Fruit fly (Drosophila melanogaster) whole organism, prepupa: ENCODE data around the gene CG8206.

Experiments used
- CG16779 ChIP-seq: fragments of 200-800 bp; sonication (Bioruptor generic); optimal IDR thresholded peaks from 3 replicates; lab custom pipeline; 2017; ENCODE audit warnings: missing biosample characterization, mild to moderate bottlenecking, missing genetic modification characterization
- CG31627 ChIP-seq: fragments of 200-800 bp; sonication (Bioruptor generic); optimal IDR thresholded peaks from 3 replicates; lab custom pipeline; 2016; ENCODE audit warnings: missing biosample characterization, missing genetic modification characterization
- Eip75B ChIP-seq: fragments of 200-800 bp; sonication (Bioruptor generic); optimal IDR thresholded peaks from 3 replicates; lab custom pipeline; 2016; ENCODE audit warnings: missing biosample characterization, missing genetic modification characterization
- Hr38 ChIP-seq: sonication (Bioruptor generic); optimal IDR thresholded peaks from 2 replicates; lab custom pipeline; 2016; ENCODE audit warnings: missing biosample characterization, missing genetic modification characterization
- Lpt ChIP-seq: fragments of 200-800 bp; sonication (Bioruptor generic); optimal IDR thresholded peaks from 3 replicates; lab custom pipeline; 2016; ENCODE audit warnings: missing biosample characterization, missing genetic modification characterization
- OdsH ChIP-seq: fragments of 200-800 bp; sonication (Bioruptor generic); optimal IDR thresholded peaks from 3 replicates; lab custom pipeline; 2016; ENCODE audit warnings: missing biosample characterization, missing genetic modification characterization
- Sox102F ChIP-seq: fragments of 200-800 bp; sonication (Bioruptor generic); optimal IDR thresholded peaks from 2 replicates; lab custom pipeline; 2016; ENCODE audit warnings: missing biosample characterization, mild to moderate bottlenecking, missing genetic modification characterization
- Sox14 ChIP-seq: fragments of 200-800 bp; sonication (Bioruptor generic); optimal IDR thresholded peaks from 3 replicates; lab custom pipeline; 2016; ENCODE audit warnings: missing biosample characterization, missing genetic modification characterization
- dsx ChIP-seq: fragments of 200-800 bp; optimal IDR thresholded peaks from 3 replicates; lab custom pipeline; 2019; ENCODE audit warnings: missing biosample characterization, mild to moderate bottlenecking, missing genetic modification characterization, moderate library complexity; ENCODE audit not compliant: poor library complexity, severe bottlenecking
- pdm3 ChIP-seq: fragments of 200-800 bp; sonication (Bioruptor generic); optimal IDR thresholded peaks from 3 replicates; lab custom pipeline; 2016; ENCODE audit warnings: missing biosample characterization, missing genetic modification characterization
- salr ChIP-seq, 2 experiments: fragments of 200-800 bp; sonication (Bioruptor generic); optimal IDR thresholded peaks; 3 replicates each; lab custom pipeline; 2016 to 2018; ENCODE audit warnings: missing biosample characterization in 2 of 2, missing genetic modification characterization in 2 of 2, mild to moderate bottlenecking in 1 of 2

DNA sequence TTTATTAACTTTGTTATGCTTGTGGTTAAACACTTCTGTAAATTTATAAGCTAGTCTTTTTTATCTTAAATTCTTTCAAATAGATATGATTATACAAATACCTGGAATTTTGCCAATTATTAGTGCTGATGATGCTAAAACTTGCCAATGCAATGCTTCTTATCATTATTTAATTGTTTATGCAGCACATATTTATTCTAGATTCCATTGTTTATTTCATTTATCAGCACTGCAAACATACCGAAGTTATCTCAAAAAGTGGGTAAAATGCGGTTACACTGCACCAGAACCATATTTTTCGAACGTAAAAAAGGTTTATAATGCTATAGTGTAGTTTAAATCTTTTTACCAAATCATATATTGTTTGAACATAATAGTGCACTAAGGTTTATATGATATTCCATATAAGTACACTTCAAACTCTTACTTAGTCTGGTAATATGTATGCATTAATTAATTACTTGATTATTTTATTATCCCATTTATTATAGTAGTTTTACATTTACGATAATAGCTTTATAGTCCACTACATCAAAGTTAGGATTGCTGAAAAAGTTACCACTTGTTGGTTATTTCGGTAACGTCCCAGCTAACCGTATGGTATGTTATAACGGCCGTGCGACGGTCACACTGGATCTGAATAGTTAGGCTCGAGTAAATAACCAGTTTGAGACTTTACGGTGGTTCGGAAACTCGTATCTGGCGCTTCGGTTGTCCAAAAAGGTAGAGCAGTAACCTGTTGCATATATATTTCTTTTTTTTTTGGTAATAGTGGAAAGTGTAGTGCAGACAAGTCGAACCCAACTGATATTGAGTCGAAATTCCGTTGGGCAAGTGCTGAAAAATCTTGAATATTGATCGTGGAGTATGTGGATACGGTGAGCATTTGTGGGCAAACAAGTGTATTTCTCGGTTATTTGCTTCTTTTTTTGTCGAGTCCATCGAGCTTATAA lies 49.5 kb downstream of the CG8206 start, which contains the start of gene Rhp:
- TF ChIP-seq dsx, result peak; percentile 47
- no peak for TF ChIP-seq salr (GFP tag; optimal IDR thresholded peaks at IDR 0.05; lab: Kevin White, UChicago)
- TF ChIP-seq Hr38 (GFP tag; lab: Kevin White, UChicago), result no peak
- TF ChIP-seq pdm3 (GFP tag; lab: Kevin White, UChicago), result peak; percentile 60
- peak; percentile 56 for TF ChIP-seq OdsH (GFP tag; lab: Kevin White, UChicago)
- no peak for TF ChIP-seq Lpt (GFP tag; lab: Kevin White, UChicago)
- peak; percentile 40 for TF ChIP-seq Eip75B (GFP tag; lab: Kevin White, UChicago)
- no peak for TF ChIP-seq Sox14
- no peak for TF ChIP-seq CG31627 (GFP tag; lab: Kevin White, UChicago)
- TF ChIP-seq Sox102F, result no peak
- TF ChIP-seq CG16779 (tag; lab: Kevin White, UChicago), result no peak
